Fruit fly (Drosophila melanogaster) whole organism, adult: ENCODE data around the gene CG11380.
A peak's percentile ranks its signal among the peaks of the same experiment; 100 is the strongest.

Source experiments
- CG11617 ChIP-seq: fragments of 200-800 bp; sonication (Bioruptor generic); optimal IDR thresholded peaks from 2 replicates; lab custom pipeline; 2017; ENCODE audit warnings: mild to moderate bottlenecking, missing biosample characterization, missing genetic modification reagents, missing genetic modification characterization
- CG12768 ChIP-seq: fragments of 200-800 bp; sonication (Bioruptor generic); optimal IDR thresholded peaks from 2 replicates; lab custom pipeline; 2017; ENCODE audit warnings: missing biosample characterization, missing genetic modification characterization, mild to moderate bottlenecking, moderate library complexity, missing genetic modification reagents
- CG14711 ChIP-seq: fragments of 200-800 bp; sonication (Bioruptor generic); optimal IDR thresholded peaks from 2 replicates; lab custom pipeline; 2018; ENCODE audit warnings: missing biosample characterization, mild to moderate bottlenecking, missing genetic modification characterization, moderate library complexity
- CG1620 ChIP-seq: fragments of 200-800 bp; sonication (Bioruptor generic); optimal IDR thresholded peaks from 2 replicates; lab custom pipeline; 2016; ENCODE audit warnings: missing biosample characterization, missing genetic modification characterization
- CG33017 ChIP-seq: fragments of 200-800 bp; sonication (Bioruptor generic); optimal IDR thresholded peaks from 2 replicates; lab custom pipeline; 2018; ENCODE audit warnings: missing biosample characterization, mild to moderate bottlenecking, missing genetic modification characterization, moderate library complexity
- CG5204 ChIP-seq: fragments of 200-800 bp; sonication (Bioruptor generic); optimal IDR thresholded peaks from 2 replicates; lab custom pipeline; 2016; ENCODE audit warnings: missing biosample characterization, missing genetic modification characterization
- CG7045 ChIP-seq: fragments of 200-800 bp; sonication (Bioruptor generic); optimal IDR thresholded peaks from 2 replicates; lab custom pipeline; 2017; ENCODE audit warnings: missing biosample characterization, mild to moderate bottlenecking, missing genetic modification characterization
- CG7101 ChIP-seq: fragments of 200-800 bp; sonication (Bioruptor generic); optimal IDR thresholded peaks from 2 replicates; lab custom pipeline; 2018; ENCODE audit warnings: missing biosample characterization, mild to moderate bottlenecking, missing genetic modification characterization, moderate library complexity
- Clk ChIP-seq: fragments of 200-800 bp; sonication (Bioruptor generic); optimal IDR thresholded peaks from 2 replicates; lab custom pipeline; 2017; ENCODE audit warnings: missing biosample characterization, missing genetic modification characterization
- Crg-1 ChIP-seq: fragments of 200-800 bp; sonication (Bioruptor generic); optimal IDR thresholded peaks from 2 replicates; lab custom pipeline; 2016; ENCODE audit warnings: missing biosample characterization, missing genetic modification characterization
- Hr96 ChIP-seq: fragments of 200-800 bp; sonication (Bioruptor generic); optimal IDR thresholded peaks from 2 replicates; lab custom pipeline; 2016; ENCODE audit warnings: missing biosample characterization, missing genetic modification characterization
- Mnt ChIP-seq: fragments of 200-800 bp; sonication (Bioruptor generic); optimal IDR thresholded peaks from 2 replicates; lab custom pipeline; 2016; ENCODE audit warnings: missing biosample characterization, mild to moderate bottlenecking, missing genetic modification characterization
- bab1 ChIP-seq: fragments of 200-800 bp; sonication (Bioruptor generic); optimal IDR thresholded peaks from 3 replicates; lab custom pipeline; 2019; ENCODE audit warnings: missing biosample characterization, mild to moderate bottlenecking, missing genetic modification characterization, moderate library complexity
- cic ChIP-seq: fragments of 200-800 bp; sonication (Bioruptor generic); optimal IDR thresholded peaks from 2 replicates; lab custom pipeline; 2017; ENCODE audit warnings: missing biosample characterization, mild to moderate bottlenecking, missing genetic modification characterization, moderate library complexity
- cnc ChIP-seq, 2 experiments: fragments of >200 bp; optimal IDR thresholded peaks; 2 replicates each; lab custom pipeline; 2017
- kay ChIP-seq: fragments of 200-800 bp; sonication (Bioruptor generic); peaks from one replicate; lab custom pipeline; 2016; ENCODE audit warnings: missing biosample characterization, missing genetic modification characterization, borderline replicate concordance
- ovo ChIP-seq: fragments of 200-800 bp; sonication (Bioruptor generic); optimal IDR thresholded peaks from 2 replicates; lab custom pipeline; 2016; ENCODE audit warnings: missing biosample characterization, missing genetic modification characterization
- pad ChIP-seq: fragments of 200-800 bp; sonication (Bioruptor generic); optimal IDR thresholded peaks from 3 replicates; lab custom pipeline; 2017; ENCODE audit warnings: missing biosample characterization, missing genetic modification characterization, mild to moderate bottlenecking, moderate library complexity, missing genetic modification reagents
- tj ChIP-seq: fragments of 200-800 bp; sonication (Bioruptor generic); optimal IDR thresholded peaks from 3 replicates; lab custom pipeline; 2017; ENCODE audit warnings: missing biosample characterization, mild to moderate bottlenecking, missing genetic modification characterization, moderate library complexity
- toe ChIP-seq: fragments of 200-800 bp; sonication (Bioruptor generic); optimal IDR thresholded peaks from 2 replicates; lab custom pipeline; 2016; ENCODE audit warnings: missing biosample characterization, missing genetic modification characterization

CG11380 gene

DNA sequence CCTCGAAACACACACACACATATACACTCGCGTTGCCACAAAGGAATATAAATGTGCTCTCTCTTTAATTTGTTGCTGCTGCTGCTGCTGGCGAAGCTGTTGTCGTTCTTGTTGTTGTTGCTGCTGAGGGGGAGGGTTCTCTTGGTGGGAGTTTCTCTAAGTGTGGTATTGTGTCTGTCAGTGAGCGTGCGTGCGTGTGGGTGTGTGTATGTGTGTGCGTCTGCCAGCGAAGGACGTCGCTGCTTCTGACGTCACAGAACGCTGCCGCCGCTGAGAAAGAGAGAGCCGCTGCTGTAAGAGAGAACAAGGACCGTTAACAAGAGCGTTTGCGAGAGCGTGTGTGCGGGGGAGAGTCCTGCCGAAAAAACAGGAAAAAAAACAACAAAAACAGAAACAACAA is 42.9 kb downstream of the CG11380 start:
- no peak for TF ChIP-seq CG7101 (tag; lab: Kevin White, UChicago)
- no peak for TF ChIP-seq CG1620
- no peak for TF ChIP-seq Hr96 (GFP tag; lab: Kevin White, UChicago)
- no peak for TF ChIP-seq CG12768 (GFP tag; lab: Kevin White, UChicago)

DNA sequence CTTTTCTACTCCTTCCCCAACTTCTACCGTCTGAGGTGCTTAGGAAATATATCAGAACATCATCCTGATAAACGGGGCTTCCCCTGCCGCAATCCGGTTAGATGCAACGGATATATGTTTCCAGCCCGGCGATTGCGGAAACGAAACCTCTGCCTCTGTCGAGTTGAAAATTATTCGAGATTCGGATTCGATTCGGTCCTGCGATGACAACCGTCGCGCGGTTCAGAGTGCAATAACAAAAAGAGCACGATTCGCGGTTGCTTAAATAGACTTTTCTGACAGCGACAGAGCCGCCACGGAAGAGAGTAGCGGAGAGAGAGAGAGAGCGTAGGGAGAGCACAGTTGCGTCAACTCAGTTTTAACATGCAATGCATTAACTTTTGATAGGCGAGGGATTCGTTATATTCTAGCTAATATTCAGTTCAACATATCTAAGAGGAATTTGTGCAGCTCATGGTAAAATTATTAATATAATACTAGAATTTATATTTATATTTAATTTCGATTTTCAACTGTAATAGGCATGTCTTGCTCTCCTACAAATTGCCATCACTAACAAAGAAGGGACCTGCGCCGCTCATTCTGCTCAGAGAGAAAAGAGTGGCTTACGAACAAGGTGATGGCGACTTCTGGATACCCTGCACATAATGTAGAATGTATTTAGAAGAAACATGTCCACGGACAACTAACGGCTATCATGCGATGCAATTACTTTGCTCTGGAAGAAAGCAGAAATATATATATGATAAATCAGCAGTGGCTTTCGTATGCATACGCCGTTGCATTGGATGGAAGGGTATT is 43.9 kb downstream of the CG11380 start:
- TF ChIP-seq ovo (GFP tag; lab: Kevin White, UChicago) (peak; percentile 50), Mnt (peak; percentile 68), Clk (peak; percentile 1), toe (GFP tag; lab: Kevin White, UChicago) (peak; percentile 55), CG5204 (GFP tag; lab: Kevin White, UChicago) (peak; percentile 62), pad (peak; percentile 79), cic (GFP tag; lab: Kevin White, UChicago) (peak; percentile 51), Hr96 (GFP tag; lab: Kevin White, UChicago) (peak; percentile 76), kay (GFP tag; lab: Kevin White, UChicago) (peak; percentile 84), CG11617 (GFP tag; lab: Kevin White, UChicago) (peak; percentile 72), CG14711 (tag; lab: Kevin White, UChicago) (peak; percentile 83), tj (GFP tag; lab: Kevin White, UChicago) (no peak), CG7045 (GFP tag; lab: Kevin White, UChicago) (peak; percentile 57), CG33017 (tag; lab: Kevin White, UChicago) (peak; percentile 77), Crg-1 (GFP tag; lab: Kevin White, UChicago) (peak; percentile 32), cnc (optimal IDR thresholded peaks at IDR 0.05; lab: Kevin White, UChicago) (no peak), CG1620 (peak; percentile 51), CG12768 (GFP tag; lab: Kevin White, UChicago) (peak; percentile 69), bab1 (peak; percentile 96), CG7101 (tag; lab: Kevin White, UChicago) (peak; percentile 87)

DNA sequence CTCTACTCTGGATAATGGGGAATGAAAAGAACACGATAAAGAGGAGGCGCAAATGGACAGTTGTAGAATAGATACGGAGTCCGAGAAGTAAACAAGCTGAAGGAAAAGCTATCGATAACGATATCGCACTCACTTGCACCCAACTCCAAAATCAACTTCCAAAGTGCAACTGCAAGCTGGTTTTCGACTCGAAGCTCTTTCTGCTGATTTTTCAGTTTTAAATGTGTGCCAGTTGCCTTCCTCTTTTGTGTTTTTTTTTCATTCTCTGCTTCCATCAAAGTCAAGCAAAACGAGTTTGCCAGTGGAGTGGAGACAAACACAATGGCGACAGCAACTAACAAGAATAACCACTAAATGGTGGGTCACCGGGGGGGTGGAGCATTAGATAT is 44.5 kb downstream of the CG11380 start:
- TF ChIP-seq CG1620 (no peak), bab1 (no peak), tj (GFP tag; lab: Kevin White, UChicago) (peak; percentile 97)

DNA sequence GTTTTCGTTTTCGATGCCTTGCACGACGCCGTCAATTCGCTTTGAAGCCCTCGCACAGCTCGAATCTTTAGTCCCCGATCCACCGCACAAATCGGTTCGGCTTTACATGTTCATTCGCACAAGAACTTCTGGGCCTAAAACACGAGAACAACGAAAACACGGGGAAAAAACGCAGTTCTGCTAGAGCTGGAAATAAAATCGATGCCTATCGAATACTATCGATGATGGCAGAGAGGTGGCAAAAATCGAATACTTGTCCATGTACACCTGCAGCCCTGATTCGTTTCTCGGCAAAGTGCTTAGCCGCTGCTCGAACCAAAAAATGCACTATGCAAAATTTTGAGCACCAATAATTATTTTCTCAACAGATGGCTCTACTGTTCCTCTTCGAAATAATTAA is 45.4 kb downstream of the CG11380 start, which contains the start of gene CG3638:
Gene CG3638 (minus strand): TSS at position 210 of the 400 bp plus-strand sequence.
- no peak for TF ChIP-seq CG33017 (tag; lab: Kevin White, UChicago)
- no peak for TF ChIP-seq CG5204 (GFP tag; lab: Kevin White, UChicago)
- peak; percentile 74 for TF ChIP-seq bab1
- peak; percentile 76 for TF ChIP-seq ovo (GFP tag; lab: Kevin White, UChicago)
- TF ChIP-seq CG14711 (tag; lab: Kevin White, UChicago), result no peak
- no peak for TF ChIP-seq cic (GFP tag; lab: Kevin White, UChicago)
- peak; percentile 64 for TF ChIP-seq CG1620
- TF ChIP-seq CG12768 (GFP tag; lab: Kevin White, UChicago), result no peak
- TF ChIP-seq Clk, result no peak
- peak; percentile 31 for TF ChIP-seq pad
- peak; percentile 52 for TF ChIP-seq Mnt
- no peak for TF ChIP-seq kay (GFP tag; lab: Kevin White, UChicago)
- TF ChIP-seq CG7045 (GFP tag; lab: Kevin White, UChicago), result no peak
- no peak for TF ChIP-seq Crg-1 (GFP tag; lab: Kevin White, UChicago)
- no peak for TF ChIP-seq tj (GFP tag; lab: Kevin White, UChicago)
- no peak for TF ChIP-seq toe (GFP tag; lab: Kevin White, UChicago)
- no peak for TF ChIP-seq cnc (optimal IDR thresholded peaks at IDR 0.05; lab: Kevin White, UChicago)
- peak; percentile 11 for TF ChIP-seq CG7101 (tag; lab: Kevin White, UChicago)

DNA sequence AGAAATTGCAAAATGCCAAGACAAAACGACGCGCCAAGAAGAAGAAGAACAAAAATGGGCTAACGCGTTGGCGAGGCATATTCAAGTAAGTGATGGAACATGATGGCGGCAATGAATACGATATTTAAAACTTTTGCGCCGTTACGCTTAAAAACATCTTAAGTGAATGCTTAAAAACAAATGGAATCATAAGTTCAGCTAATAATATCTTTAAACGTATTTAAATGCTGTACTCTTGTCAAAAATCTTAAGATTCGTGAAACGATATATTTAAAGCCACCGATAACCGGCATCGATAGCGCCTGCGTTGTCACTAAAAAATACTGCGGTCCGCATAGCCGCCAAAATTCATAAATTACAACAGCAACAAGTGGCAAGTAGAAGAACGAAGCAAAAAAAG is 48.7 kb downstream of the CG11380 start, which contains the start of gene CG11403:
Gene CG11403 (minus strand): TSS at position 53 of the 400 bp plus-strand sequence.
- TF ChIP-seq CG33017 (tag; lab: Kevin White, UChicago) (no peak), ovo (GFP tag; lab: Kevin White, UChicago) (peak; percentile 27), CG7045 (GFP tag; lab: Kevin White, UChicago) (no peak), cic (GFP tag; lab: Kevin White, UChicago) (no peak), CG7101 (tag; lab: Kevin White, UChicago) (peak; percentile 8), Hr96 (GFP tag; lab: Kevin White, UChicago) (no peak), CG12768 (GFP tag; lab: Kevin White, UChicago) (no peak), cnc (optimal IDR thresholded peaks at IDR 0.05; lab: Kevin White, UChicago) (no peak), CG5204 (GFP tag; lab: Kevin White, UChicago) (no peak), bab1 (peak; percentile 50), CG11617 (GFP tag; lab: Kevin White, UChicago) (peak; percentile 31), CG14711 (tag; lab: Kevin White, UChicago) (peak; percentile 34), kay (GFP tag; lab: Kevin White, UChicago) (no peak), Mnt (no peak), pad (no peak), Crg-1 (GFP tag; lab: Kevin White, UChicago) (peak; percentile 18), Clk (no peak), toe (GFP tag; lab: Kevin White, UChicago) (peak; percentile 23), tj (GFP tag; lab: Kevin White, UChicago) (peak; percentile 21), CG1620 (peak; percentile 50)

DNA sequence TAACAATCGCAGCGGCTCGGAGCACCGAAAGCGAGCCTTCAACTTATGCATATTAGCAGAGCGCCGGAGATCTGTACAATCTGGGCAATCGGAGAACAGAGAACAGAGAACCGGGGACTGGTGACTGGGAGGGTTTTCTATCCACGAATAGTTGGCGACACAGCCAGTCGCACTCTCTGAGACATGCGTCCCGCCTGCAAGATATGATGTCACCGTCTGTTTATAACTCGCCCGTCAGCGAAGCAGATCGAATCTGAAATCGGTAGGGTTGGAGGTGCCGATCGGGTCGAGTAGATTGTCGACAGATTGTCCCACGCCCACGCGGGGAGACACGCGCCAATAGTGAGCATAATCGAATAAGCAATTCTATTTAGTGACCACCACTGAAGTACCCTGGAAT is 50.9 kb downstream of the CG11380 start:
- no peak for TF ChIP-seq CG7045 (GFP tag; lab: Kevin White, UChicago)
- TF ChIP-seq CG11617 (GFP tag; lab: Kevin White, UChicago), result no peak
- TF ChIP-seq toe (GFP tag; lab: Kevin White, UChicago), result no peak
- TF ChIP-seq pad, result no peak
